Fruit fly (Drosophila melanogaster) whole organism, pupa: ENCODE data around the gene CG32708.

Experiments used
- CG10348 ChIP-seq: fragments of 200-800 bp; sonication (Bioruptor generic); IDR thresholded peaks from 2 replicates; pipeline ENCODE4 v1.3.6; 2022; ENCODE audit warnings: missing biosample characterization, missing genetic modification characterization
- CG12605 ChIP-seq: fragments of 200-800 bp; sonication (Bioruptor generic); IDR thresholded peaks from 2 replicates; pipeline ENCODE4 v1.3.6; 2022; ENCODE audit warnings: missing biosample characterization, missing genetic modification characterization
- CG13204 ChIP-seq: fragments of 200-800 bp; sonication (Bioruptor generic); optimal IDR thresholded peaks from 2 replicates; lab custom pipeline; 2018; ENCODE audit warnings: missing biosample characterization, mild to moderate bottlenecking, missing genetic modification characterization, moderate library complexity
- CG14655 ChIP-seq: fragments of 200-800 bp; sonication (Bioruptor generic); optimal IDR thresholded peaks from 3 replicates; lab custom pipeline; 2017; ENCODE audit warnings: mild to moderate bottlenecking, missing biosample characterization, missing genetic modification reagents, missing genetic modification characterization
- CG15710 ChIP-seq: fragments of 200-800 bp; sonication (Bioruptor generic); optimal IDR thresholded peaks from 2 replicates; lab custom pipeline; 2018; ENCODE audit warnings: missing biosample characterization, mild to moderate bottlenecking, missing genetic modification characterization, moderate library complexity
- CG17806 ChIP-seq: fragments of 200-800 bp; sonication (Bioruptor generic); optimal IDR thresholded peaks from 2 replicates; lab custom pipeline; 2018; ENCODE audit warnings: missing biosample characterization, mild to moderate bottlenecking, missing genetic modification characterization, moderate library complexity
- CG32121 ChIP-seq: fragments of 200-800 bp; sonication (Bioruptor generic); IDR thresholded peaks from 2 replicates; pipeline ENCODE4 v1.3.6; 2022; ENCODE audit warnings: missing biosample characterization, missing genetic modification characterization
- CG34367 ChIP-seq: fragments of 200-800 bp; sonication (Bioruptor generic); optimal IDR thresholded peaks from 2 replicates; lab custom pipeline; 2018; ENCODE audit warnings: missing biosample characterization, mild to moderate bottlenecking, missing genetic modification characterization
- CG4496 ChIP-seq: fragments of 200-800 bp; sonication (Bioruptor generic); IDR thresholded peaks from 3 replicates; pipeline ENCODE4 v1.3.6; 2022; ENCODE audit warnings: missing biosample characterization, missing genetic modification characterization
- CG8159 ChIP-seq: fragments of 200-800 bp; sonication (Bioruptor generic); optimal IDR thresholded peaks from 3 replicates; lab custom pipeline; 2018; ENCODE audit warnings: missing biosample characterization, mild to moderate bottlenecking, missing genetic modification characterization, moderate library complexity
- CG8301 ChIP-seq: fragments of 200-800 bp; sonication (Bioruptor generic); optimal IDR thresholded peaks from 2 replicates; lab custom pipeline; 2018; ENCODE audit warnings: missing biosample characterization, mild to moderate bottlenecking, missing genetic modification characterization
- CG9948 ChIP-seq: fragments of 200-800 bp; sonication (Bioruptor generic); optimal IDR thresholded peaks from 2 replicates; lab custom pipeline; 2018; ENCODE audit warnings: missing biosample characterization, mild to moderate bottlenecking, missing genetic modification characterization, moderate library complexity
- D1 ChIP-seq: fragments of 200-800 bp; sonication (Bioruptor generic); optimal IDR thresholded peaks from 2 replicates; lab custom pipeline; 2018; ENCODE audit warnings: missing biosample characterization, mild to moderate bottlenecking, missing genetic modification characterization, moderate library complexity
- EcR ChIP-seq: fragments of 200-800 bp; sonication (Bioruptor generic); optimal IDR thresholded peaks from 3 replicates; lab custom pipeline; 2019; ENCODE audit warnings: missing biosample characterization, missing genetic modification characterization, mild to moderate bottlenecking, moderate library complexity, missing genetic modification reagents
- Ets98B ChIP-seq: fragments of 200-800 bp; sonication (Bioruptor generic); IDR thresholded peaks from 2 replicates; pipeline ENCODE4 v1.3.6; 2022; ENCODE audit warnings: missing biosample characterization, missing genetic modification characterization
- Pif1A ChIP-seq: fragments of 200-800 bp; sonication (Bioruptor generic); optimal IDR thresholded peaks from 3 replicates; lab custom pipeline; 2016; ENCODE audit warnings: missing biosample characterization, missing genetic modification characterization
- Pif1B ChIP-seq: fragments of 200-800 bp; sonication (Bioruptor generic); optimal IDR thresholded peaks from 3 replicates; lab custom pipeline; 2016; ENCODE audit warnings: missing biosample characterization, missing genetic modification characterization
- Snoo ChIP-seq: fragments of 200-800 bp; sonication (Bioruptor generic); optimal IDR thresholded peaks from 3 replicates; lab custom pipeline; 2017; ENCODE audit warnings: missing biosample characterization, mild to moderate bottlenecking, missing genetic modification characterization, inconsistent platforms
- fd96Ca ChIP-seq: fragments of 200-800 bp; sonication (Bioruptor generic); IDR thresholded peaks from 3 replicates; pipeline ENCODE4 v1.3.6; 2022; ENCODE audit warnings: missing biosample characterization, missing genetic modification characterization
- gl ChIP-seq: fragments of 200-800 bp; sonication (Bioruptor generic); optimal IDR thresholded peaks from 2 replicates; lab custom pipeline; 2018; ENCODE audit warnings: missing biosample characterization, mild to moderate bottlenecking, missing genetic modification characterization
- rn ChIP-seq: fragments of 200-800 bp; sonication (Bioruptor generic); IDR thresholded peaks from 2 replicates; pipeline ENCODE4 v1.3.6; 2022; ENCODE audit warnings: missing biosample characterization, missing genetic modification characterization

CG32708 gene

dm6 chrX:9133577-9134240, 48.0 kb downstream of the CG32708 start:
- TF ChIP-seq CG13204 (GFP tag; lab: Kevin White, UChicago) (no peak), CG12605 (GFP tag; lab: Robert Waterston, UW) (no peak), CG9948 (tag; lab: Kevin White, UChicago) (no peak), CG17806 (tag; lab: Kevin White, UChicago) (no peak), CG8159 (tag; lab: Kevin White, UChicago) (no peak), gl (tag; lab: Kevin White, UChicago) (no peak), CG14655 (GFP tag; lab: Kevin White, UChicago) (no peak), CG15710 (tag; lab: Kevin White, UChicago) (no peak), Pif1A (GFP tag; lab: Kevin White, UChicago) (no peak), CG4496 (GFP tag; lab: Robert Waterston, UW) (no peak), Ets98B (GFP tag; lab: Robert Waterston, UW) (no peak), rn (no peak), Pif1B (GFP tag; lab: Kevin White, UChicago) (no peak), EcR (no peak), CG34367 (no peak), Snoo (no peak)

dm6 chrX:9134241-9134849, 48.6 kb downstream of the CG32708 start:
- TF ChIP-seq CG9948 (tag; lab: Kevin White, UChicago) (no peak), Pif1B (GFP tag; lab: Kevin White, UChicago) (no peak), CG32121 (GFP tag; lab: Robert Waterston, UW) (no peak), EcR (no peak), CG14655 (GFP tag; lab: Kevin White, UChicago) (peak; percentile 27), CG34367 (peak; percentile 27), CG4496 (GFP tag; lab: Robert Waterston, UW) (peak; percentile 40; the same call in 1 of the 3 replicates), D1 (no peak), CG13204 (GFP tag; lab: Kevin White, UChicago) (peak; percentile 68), CG15710 (tag; lab: Kevin White, UChicago) (no peak), Snoo (no peak), CG8159 (tag; lab: Kevin White, UChicago) (no peak), CG10348 (no peak), CG17806 (tag; lab: Kevin White, UChicago) (no peak), Pif1A (GFP tag; lab: Kevin White, UChicago) (no peak), fd96Ca (no peak), CG12605 (GFP tag; lab: Robert Waterston, UW) (peak; percentile 67; the same call in 1 of the 2 replicates), Ets98B (GFP tag; lab: Robert Waterston, UW) (no peak), gl (tag; lab: Kevin White, UChicago) (peak; percentile 31), CG8301 (tag; lab: Kevin White, UChicago) (no peak), rn (no peak)

dm6 chrX:9134922-9135453, 49.3 kb downstream of the CG32708 start, which contains the start of gene fend:
TSS of gene fend (minus strand) at chrX:9135099.
- TF ChIP-seq CG4496 (GFP tag; lab: Robert Waterston, UW) (no peak), fd96Ca (no peak), CG13204 (GFP tag; lab: Kevin White, UChicago) (no peak), CG34367 (peak; percentile 41), Pif1B (GFP tag; lab: Kevin White, UChicago) (peak; percentile 49), CG17806 (tag; lab: Kevin White, UChicago) (no peak), CG8159 (tag; lab: Kevin White, UChicago) (peak; percentile 62), D1 (no peak), CG14655 (GFP tag; lab: Kevin White, UChicago) (peak; percentile 49), CG8301 (tag; lab: Kevin White, UChicago) (peak; percentile 43), rn (no peak), Ets98B (GFP tag; lab: Robert Waterston, UW) (no peak), CG32121 (GFP tag; lab: Robert Waterston, UW) (0 out of 2 replicates have a peak, but pooled peaks have one; percentile 27), Pif1A (GFP tag; lab: Kevin White, UChicago) (no peak), CG10348 (no peak), EcR (no peak), CG15710 (tag; lab: Kevin White, UChicago) (peak; percentile 52), CG9948 (tag; lab: Kevin White, UChicago) (peak; percentile 2), Snoo (peak; percentile 7), gl (tag; lab: Kevin White, UChicago) (no peak), CG12605 (GFP tag; lab: Robert Waterston, UW) (no peak)
- TF ChIP-seq, all 21 proteins: peak for 9
